Worm (Caenorhabditis elegans) whole organism, midembryonic: Measurements from ENCODE around the gene F08G12.3.

ENCODE experiments used
- T22C8.4 ChIP-seq: fragments of 200-800 bp; sonication (Bioruptor generic); IDR thresholded peaks from 2 replicates; pipeline ENCODE4 v1.3.6; 2022; ENCODE audit warnings: missing genetic modification characterization, missing compliant biosample characterization
- cog-1 ChIP-seq: sonication (generic microtip); optimal IDR thresholded peaks from 2 replicates; lab custom pipeline; 2016; ENCODE audit warnings: missing genetic modification characterization, missing compliant biosample characterization
- flt-1 ChIP-seq: fragments of 200-800 bp; sonication (Bioruptor generic); IDR thresholded peaks from 2 replicates; pipeline ENCODE4 v1.3.6; 2022; ENCODE audit warnings: missing genetic modification characterization, missing compliant biosample characterization
- klf-2 ChIP-seq: fragments of 200-800 bp; sonication (Bioruptor generic); conservative IDR thresholded peaks from 2 replicates; pipeline ENCODE4 v1.3.6; 2022; ENCODE audit warnings: missing genetic modification reagents, missing genetic modification characterization, missing compliant biosample characterization
- med-1 ChIP-seq: sonication (generic microtip); optimal IDR thresholded peaks from 2 replicates; lab custom pipeline; 2017; ENCODE audit warnings: missing genetic modification characterization, mild to moderate bottlenecking, missing compliant biosample characterization, antibody characterized with exemption, missing genetic modification reagents; ENCODE audit not compliant: insufficient read depth
- ref-1 ChIP-seq: fragments of 200-800 bp; sonication (Bioruptor generic); conservative IDR thresholded peaks from 2 replicates; pipeline ENCODE4 v1.3.6; 2022; ENCODE audit warnings: missing genetic modification reagents, missing genetic modification characterization, missing compliant biosample characterization
- tab-1 ChIP-seq: fragments of 200-800 bp; sonication (Bioruptor generic); IDR thresholded peaks from 2 replicates; pipeline ENCODE4 v1.3.6; 2022; ENCODE audit warnings: missing genetic modification characterization, missing compliant biosample characterization
- ztf-23 ChIP-seq: fragments of 200-800 bp; sonication (Bioruptor generic); IDR thresholded peaks from 2 replicates; pipeline ENCODE4 v1.3.6; 2022; ENCODE audit warnings: missing genetic modification reagents, missing genetic modification characterization, missing compliant biosample characterization

DNA sequence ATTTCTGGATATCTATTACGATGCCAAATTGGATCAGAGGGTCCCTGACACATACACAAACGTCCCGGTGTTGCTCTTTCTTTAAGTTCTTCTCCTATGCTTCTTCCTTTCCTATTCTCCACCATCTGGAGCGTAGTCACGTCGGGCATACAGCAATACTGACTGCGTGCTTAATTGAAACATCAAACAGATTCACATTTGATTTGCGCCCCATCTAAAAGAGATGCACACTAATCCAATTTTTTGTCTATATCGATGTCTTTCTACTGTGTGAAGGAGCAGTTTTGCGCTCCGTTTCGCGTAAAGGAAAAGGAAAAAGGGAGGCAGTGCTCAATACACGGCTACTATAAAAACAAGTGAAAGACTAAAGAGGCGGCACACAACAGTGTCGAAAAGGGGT, 28.7 kb downstream of the F08G12.3 start:
- TF ChIP-seq klf-2 (no peak), tab-1 (GFP tag; lab: Robert Waterston, UW) (no peak), cog-1 (tag; lab: Kevin White, UChicago) (no peak), med-1 (GFP tag; lab: Kevin White, UChicago) (no peak), T22C8.4 (no peak), ztf-23 (GFP tag; lab: Robert Waterston, UW) (no peak), ref-1 (GFP tag; lab: Robert Waterston, UW) (no peak), flt-1 (no peak)
